Worm (Caenorhabditis elegans) whole organism, L4 larva: ENCODE results near the gene piit-1.
A peak's percentile ranks its signal among the peaks of the same experiment; 100 is the strongest.

Experiments used
- F26F4.8 ChIP-seq: fragments of 200-800 bp; sonication (Bioruptor generic); conservative IDR thresholded peaks from 2 replicates; pipeline ENCODE4 v1.3.6; 2022; ENCODE audit warnings: missing genetic modification characterization, missing compliant biosample characterization
- F37D6.2 ChIP-seq: sonication (generic microtip); optimal IDR thresholded peaks from 2 replicates; lab custom pipeline; 2016; ENCODE audit warnings: mild to moderate bottlenecking, missing genetic modification characterization, missing compliant biosample characterization
- T20F7.1 ChIP-seq: fragments of 200-800 bp; sonication (Bioruptor generic); optimal IDR thresholded peaks from 2 replicates; lab custom pipeline; 2018; ENCODE audit warnings: mild to moderate bottlenecking, missing genetic modification characterization, missing compliant biosample characterization
- ZK546.5 ChIP-seq, 2 experiments: sonication (generic microtip); optimal IDR thresholded peaks; 2 replicates each; lab custom pipeline; 2017; ENCODE audit warnings: missing biosample characterization in 2 of 2, missing genetic modification characterization in 2 of 2
- aha-1 ChIP-seq: fragments of 150-350 bp; peaks from one replicate; lab custom pipeline; 2014; ENCODE audit warnings: missing biosample characterization, missing genetic modification characterization
- ama-1 ChIP-seq: fragments of 150-350 bp; optimal IDR thresholded peaks from 2 replicates; lab custom pipeline; 2014; ENCODE audit warnings: inconsistent platforms, mixed read lengths
- arid-1 ChIP-seq: fragments of 200-800 bp; sonication (Bioruptor generic); conservative IDR thresholded peaks from 2 replicates; pipeline ENCODE4 v1.3.6; 2022; ENCODE audit warnings: missing genetic modification reagents, missing genetic modification characterization, missing compliant biosample characterization
- attf-4 ChIP-seq: sonication (generic microtip); optimal IDR thresholded peaks from 3 replicates; lab custom pipeline; 2017; ENCODE audit warnings: missing biosample characterization, missing genetic modification characterization
- ceh-28 ChIP-seq: fragments of 150-350 bp; optimal IDR thresholded peaks from 2 replicates; lab custom pipeline; 2014; ENCODE audit warnings: missing biosample characterization, missing genetic modification reagents, missing genetic modification characterization
- ceh-82 ChIP-seq: sonication (generic microtip); optimal IDR thresholded peaks from 2 replicates; lab custom pipeline; 2017; ENCODE audit warnings: missing biosample characterization, missing genetic modification characterization
- dmd-6 ChIP-seq: fragments of 200-800 bp; sonication (Bioruptor generic); IDR thresholded peaks from 2 replicates; pipeline ENCODE4 v1.3.6; 2022; ENCODE audit warnings: missing genetic modification reagents, missing genetic modification characterization, missing compliant biosample characterization
- dve-1 ChIP-seq: sonication (generic microtip); optimal IDR thresholded peaks from 2 replicates; lab custom pipeline; 2017; ENCODE audit warnings: antibody characterized with exemption, mild to moderate bottlenecking, missing genetic modification characterization, missing compliant biosample characterization; ENCODE audit not compliant: insufficient read depth
- fos-1 ChIP-seq: fragments of 150-350 bp; optimal IDR thresholded peaks from 2 replicates; lab custom pipeline; 2014; ENCODE audit warnings: missing biosample characterization, missing genetic modification characterization
- hlh-11 ChIP-seq: fragments of 200-800 bp; sonication (Bioruptor generic); optimal IDR thresholded peaks from 2 replicates; lab custom pipeline; 2018; ENCODE audit warnings: mild to moderate bottlenecking, missing genetic modification characterization, missing compliant biosample characterization
- hlh-30 ChIP-seq: sonication (generic microtip); optimal IDR thresholded peaks from 2 replicates; lab custom pipeline; 2017; ENCODE audit warnings: antibody characterized with exemption, mild to moderate bottlenecking, missing genetic modification characterization, missing compliant biosample characterization; ENCODE audit not compliant: insufficient read depth
- lir-3 ChIP-seq: sonication (generic microtip); optimal IDR thresholded peaks from 2 replicates; lab custom pipeline; 2016; ENCODE audit warnings: mild to moderate bottlenecking, missing genetic modification characterization, missing compliant biosample characterization
- lsy-2 ChIP-seq, 2 experiments: fragments of 150-350 bp in 1 of 2; sonication (generic microtip) in 1 of 2; optimal IDR thresholded peaks; 2 replicates each; lab custom pipeline; 2014 to 2017; ENCODE audit warnings: missing biosample characterization in 2 of 2, missing genetic modification characterization in 2 of 2
- madf-9 ChIP-seq: fragments of 200-800 bp; sonication (Bioruptor generic); conservative IDR thresholded peaks from 2 replicates; pipeline ENCODE4 v1.3.6; 2022; ENCODE audit warnings: missing genetic modification reagents, missing genetic modification characterization, missing compliant biosample characterization
- mdt-29 ChIP-seq: fragments of 200-800 bp; sonication (Bioruptor generic); IDR thresholded peaks from 2 replicates; pipeline ENCODE4 v1.3.6; 2022; ENCODE audit warnings: missing genetic modification reagents, missing genetic modification characterization, missing compliant biosample characterization
- mep-1 ChIP-seq: fragments of 150-350 bp; sonication (generic microtip); optimal IDR thresholded peaks from 3 replicates; lab custom pipeline; 2014; ENCODE audit warnings: missing biosample characterization, missing genetic modification characterization
- mxl-3 ChIP-seq: fragments of 200-800 bp; sonication (Bioruptor generic); optimal IDR thresholded peaks from 2 replicates; lab custom pipeline; 2018; ENCODE audit warnings: mild to moderate bottlenecking, missing genetic modification characterization, missing compliant biosample characterization
- nhr-11 ChIP-seq: fragments of 150-350 bp; optimal IDR thresholded peaks from 2 replicates; lab custom pipeline; 2014; ENCODE audit warnings: missing biosample characterization, missing genetic modification characterization
- nhr-25 ChIP-seq: sonication (generic microtip); optimal IDR thresholded peaks from 2 replicates; lab custom pipeline; 2017; ENCODE audit warnings: missing genetic modification characterization, mild to moderate bottlenecking, missing compliant biosample characterization, antibody characterized with exemption, moderate library complexity, borderline replicate concordance; ENCODE audit not compliant: insufficient read depth
- nhr-28 ChIP-seq: fragments of 150-350 bp; optimal IDR thresholded peaks from 2 replicates; lab custom pipeline; 2014; ENCODE audit warnings: missing biosample characterization, missing genetic modification characterization
- nhr-42 ChIP-seq: fragments of 200-800 bp; sonication (Bioruptor generic); IDR thresholded peaks from 2 replicates; pipeline ENCODE4 v1.3.6; 2022; ENCODE audit warnings: missing genetic modification characterization, missing compliant biosample characterization
- nhr-48 ChIP-seq: sonication (generic microtip); optimal IDR thresholded peaks from 2 replicates; lab custom pipeline; 2016; ENCODE audit warnings: mild to moderate bottlenecking, missing genetic modification characterization, missing compliant biosample characterization
- nhr-6 ChIP-seq: fragments of 150-350 bp; optimal IDR thresholded peaks from 2 replicates; lab custom pipeline; 2014; ENCODE audit warnings: missing biosample characterization, missing genetic modification characterization
- nhr-77 ChIP-seq: fragments of 150-350 bp; optimal IDR thresholded peaks from 2 replicates; lab custom pipeline; 2014; ENCODE audit warnings: missing biosample characterization, missing genetic modification characterization
- php-3 ChIP-seq: fragments of 200-800 bp; sonication (Bioruptor generic); IDR thresholded peaks from 2 replicates; pipeline ENCODE4 v1.3.6; 2022; ENCODE audit warnings: missing genetic modification reagents, missing genetic modification characterization, missing compliant biosample characterization
- pqm-1 ChIP-seq: sonication (generic microtip); optimal IDR thresholded peaks from 2 replicates; lab custom pipeline; 2017; ENCODE audit warnings: missing biosample characterization, missing genetic modification characterization
- rbr-2 ChIP-seq: sonication (generic microtip); optimal IDR thresholded peaks from 2 replicates; lab custom pipeline; 2016; ENCODE audit warnings: missing genotype, missing genetic modification characterization, missing compliant biosample characterization
- saeg-2 ChIP-seq: fragments of 200-800 bp; sonication (Bioruptor generic); IDR thresholded peaks from 2 replicates; pipeline ENCODE4 v1.3.6; 2022; ENCODE audit warnings: missing genetic modification reagents, missing genetic modification characterization, missing compliant biosample characterization
- skn-1 ChIP-seq: fragments of 150-350 bp; optimal IDR thresholded peaks from 2 replicates; lab custom pipeline; 2014; ENCODE audit warnings: missing biosample characterization, missing genetic modification characterization
- snpc-1.2 ChIP-seq: fragments of 200-800 bp; sonication (Bioruptor generic); IDR thresholded peaks from 2 replicates; pipeline ENCODE4 v1.3.6; 2022; ENCODE audit warnings: missing genetic modification reagents, missing genetic modification characterization, missing compliant biosample characterization
- snpc-4 ChIP-seq: fragments of 150-350 bp; optimal IDR thresholded peaks from 2 replicates; lab custom pipeline; 2014; ENCODE audit warnings: missing biosample characterization, missing genetic modification characterization
- spr-1 ChIP-seq: sonication (generic microtip); optimal IDR thresholded peaks from 2 replicates; lab custom pipeline; 2016; ENCODE audit warnings: mild to moderate bottlenecking, missing genetic modification characterization, missing compliant biosample characterization
- spr-3 ChIP-seq: fragments of 200-800 bp; sonication (Bioruptor generic); optimal IDR thresholded peaks from 2 replicates; lab custom pipeline; 2018; ENCODE audit warnings: mild to moderate bottlenecking, missing genetic modification characterization, missing compliant biosample characterization
- vab-7 ChIP-seq: fragments of 200-800 bp; sonication (Bioruptor generic); IDR thresholded peaks from 2 replicates; pipeline ENCODE4 v1.3.6; 2022; ENCODE audit warnings: missing genetic modification reagents, missing genetic modification characterization, missing compliant biosample characterization
- zip-2 ChIP-seq: fragments of 150-350 bp; optimal IDR thresholded peaks from 2 replicates; lab custom pipeline; 2014; ENCODE audit warnings: missing biosample characterization, missing genetic modification characterization
- ztf-11 ChIP-seq: fragments of 150-350 bp; optimal IDR thresholded peaks from 2 replicates; lab custom pipeline; 2014; ENCODE audit warnings: missing biosample characterization, missing genetic modification characterization

piit-1 gene

DNA sequence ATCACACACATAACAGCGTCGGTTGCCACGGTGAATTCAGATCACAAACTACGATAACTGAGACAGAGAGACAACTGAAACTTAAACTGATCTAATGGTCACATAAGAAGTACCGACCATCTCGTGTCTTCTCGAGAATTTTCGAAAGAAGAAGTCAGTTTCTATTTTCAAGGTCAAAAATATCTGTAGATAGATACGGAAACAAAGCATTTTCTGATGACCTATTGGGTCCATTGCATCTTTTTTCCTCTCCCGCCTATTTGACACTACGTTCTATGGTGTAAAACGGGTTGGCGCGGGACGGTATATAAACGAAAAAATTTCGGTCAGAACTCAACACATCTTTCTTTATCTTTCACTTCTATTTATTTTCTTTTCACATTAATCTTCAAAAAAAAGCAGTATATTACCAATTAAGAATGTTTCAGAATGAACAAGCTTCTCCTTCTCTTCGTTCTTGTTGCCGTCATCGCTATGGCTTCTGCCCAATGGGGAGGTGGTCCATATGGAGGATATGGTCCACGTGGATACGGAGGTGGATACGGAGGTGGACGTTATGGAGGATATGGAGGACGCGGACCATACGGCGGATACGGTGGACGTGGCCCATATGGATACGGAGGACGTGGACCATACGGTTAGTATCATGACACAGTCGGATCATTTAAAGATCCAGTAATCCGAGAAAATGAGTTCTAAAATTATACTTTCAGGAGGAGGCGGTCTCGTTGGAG lies 6.2 kb upstream of the piit-1 start, which contains the start of gene nlp-24 (continued):
- TF ChIP-seq mep-1 (no peak), ceh-82 (tag; lab: Kevin White, UChicago) (no peak), zip-2 (tag; lab: Kevin White, UChicago) (no peak), snpc-1.2 (GFP tag; lab: Robert Waterston, UW) (no peak), pqm-1 (tag; lab: Kevin White, UChicago) (no peak), mdt-29 (no peak; the same call in 1 of the 2 replicates)

DNA sequence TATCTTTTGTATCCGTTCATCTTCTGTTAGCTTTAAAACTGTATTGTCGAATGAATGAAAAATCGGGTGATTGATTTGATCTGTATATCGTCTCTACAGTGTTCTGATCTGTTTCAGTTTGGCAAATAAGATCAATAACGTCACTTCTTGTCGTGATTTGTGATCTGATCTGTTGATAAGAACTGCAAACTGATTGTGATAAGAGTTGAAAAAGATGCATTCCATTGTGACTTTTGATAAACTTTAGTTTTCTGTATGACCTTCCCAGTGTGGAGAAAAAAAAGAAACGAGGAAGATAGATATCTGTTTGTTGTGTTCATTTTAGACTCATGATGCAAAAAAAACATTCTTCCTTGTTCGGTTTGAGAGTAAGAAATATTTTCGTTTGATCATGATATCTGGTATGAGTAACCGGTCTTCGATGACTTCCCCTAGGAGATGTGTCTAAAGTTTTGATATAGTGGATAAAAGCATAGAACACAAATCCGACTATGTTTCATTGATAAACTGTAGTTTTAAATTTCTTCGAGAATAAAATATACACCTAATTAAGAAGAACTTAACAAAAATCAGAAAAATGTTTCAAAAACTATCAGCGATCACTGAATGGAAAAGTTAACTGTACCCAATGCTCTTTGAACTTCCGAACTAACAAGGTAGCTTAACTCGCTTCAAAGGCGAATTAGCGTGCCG lies 5.0 kb upstream of the piit-1 start:
- TF ChIP-seq ZK546.5 (tag; optimal IDR thresholded peaks at IDR 0.05; lab: Kevin White, UChicago), result no peak
- 0 out of 2 replicates have a peak, but pooled peaks have one; percentile 16 for TF ChIP-seq php-3 (GFP tag; lab: Robert Waterston, UW)
- no peak for TF ChIP-seq spr-3
- TF ChIP-seq spr-1 (tag; lab: Kevin White, UChicago), result no peak
- peak; percentile 50 for TF ChIP-seq mxl-3 (GFP tag; lab: Kevin White, UChicago)
- peak; percentile 52 for TF ChIP-seq hlh-11 (tag; lab: Kevin White, UChicago)
- TF ChIP-seq F26F4.8, result no peak
- TF ChIP-seq lsy-2 (tag; optimal IDR thresholded peaks at IDR 0.05; lab: Kevin White, UChicago), result peak in 1 of 2 experiments; percentile 37
- TF ChIP-seq T20F7.1 (GFP tag; lab: Kevin White, UChicago), result peak; percentile 31
- TF ChIP-seq nhr-25 (tag; lab: Kevin White, UChicago), result peak; percentile 85
- peak; percentile 85 for TF ChIP-seq dmd-6 (GFP tag; lab: Robert Waterston, UW)
- TF ChIP-seq nhr-11 (tag; lab: Kevin White, UChicago), result no peak
- no peak for TF ChIP-seq ceh-28
- peak; percentile 65 for TF ChIP-seq nhr-48 (tag; lab: Kevin White, UChicago)
- no peak for TF ChIP-seq attf-4 (tag; lab: Kevin White, UChicago)
- no peak for TF ChIP-seq skn-1
- TF ChIP-seq dve-1, result peak; percentile 81
- peak; percentile 93 for TF ChIP-seq aha-1 (tag; lab: Kevin White, UChicago)
- TF ChIP-seq snpc-4 (tag; lab: Kevin White, UChicago), result no peak
- TF ChIP-seq nhr-28, result peak; percentile 68
- no peak for TF ChIP-seq nhr-42 (GFP tag; lab: Robert Waterston, UW)
- no peak for TF ChIP-seq arid-1
- TF ChIP-seq hlh-30 (tag; lab: Kevin White, UChicago), result peak; percentile 76
- peak; percentile 26 for TF ChIP-seq mep-1
- TF ChIP-seq ceh-82 (tag; lab: Kevin White, UChicago), result no peak
- no peak for TF ChIP-seq lir-3

DNA sequence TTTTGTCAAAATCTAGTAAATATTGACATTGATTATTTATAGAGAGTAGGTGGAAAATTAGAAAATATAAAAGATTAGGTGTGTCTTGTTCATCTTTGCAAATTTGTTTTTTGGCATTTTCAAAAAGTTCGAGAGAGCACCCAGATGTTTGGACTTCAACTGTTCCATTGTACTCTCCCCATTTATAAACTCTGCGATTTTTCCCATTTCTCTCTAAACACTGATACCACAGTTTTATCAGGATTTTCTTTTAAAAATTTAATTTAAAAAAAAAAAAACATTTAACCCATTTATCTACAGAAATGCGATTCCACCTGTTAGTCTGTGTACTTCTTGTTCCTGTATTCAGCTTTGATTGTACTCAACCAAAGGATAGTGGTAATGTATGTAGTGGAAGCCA lies 3.1 kb upstream of the piit-1 start, which contains the start of gene tag-290:
Gene tag-290, plus strand, starts transcription at position 301 of the 400 bp plus-strand sequence.
- TF ChIP-seq F37D6.2 (tag; lab: Kevin White, UChicago), result no peak
- TF ChIP-seq madf-9 (GFP tag; lab: Robert Waterston, UW), result no peak
- TF ChIP-seq nhr-6 (tag; lab: Kevin White, UChicago), result no peak
- TF ChIP-seq nhr-77, result no peak
- TF ChIP-seq saeg-2 (GFP tag; lab: Robert Waterston, UW), result no peak
- TF ChIP-seq vab-7 (GFP tag; lab: Robert Waterston, UW), result no peak
- no peak for TF ChIP-seq ztf-11 (tag; lab: Kevin White, UChicago)
- TF ChIP-seq ama-1, result no peak
- no peak for TF ChIP-seq fos-1 (tag; lab: Kevin White, UChicago)
- no peak for TF ChIP-seq rbr-2 (tag; lab: Kevin White, UChicago)
- TF ChIP-seq, all 104 proteins: peak for 0
